Fruit fly (Drosophila melanogaster) whole organism, embryonic: ENCODE data around the gene CG17549.

ENCODE experiments used
- CG10209 ChIP-seq: fragments of 200-800 bp; sonication (Bioruptor generic); optimal IDR thresholded peaks from 3 replicates; lab custom pipeline; 2017; ENCODE audit warnings: missing biosample characterization, mild to moderate bottlenecking, missing genetic modification characterization, missing genetic modification reagents
- CG10274 ChIP-seq: fragments of 200-800 bp; sonication (Bioruptor generic); optimal IDR thresholded peaks from 3 replicates; lab custom pipeline; 2017; ENCODE audit warnings: missing biosample characterization, mild to moderate bottlenecking, missing genetic modification characterization
- CG10654 ChIP-seq: fragments of 200-800 bp; sonication (Bioruptor generic); optimal IDR thresholded peaks from 2 replicates; lab custom pipeline; 2016; ENCODE audit warnings: missing biosample characterization, missing genetic modification characterization
- CG10979 ChIP-seq: fragments of 200-800 bp; sonication (Bioruptor generic); optimal IDR thresholded peaks from 2 replicates; lab custom pipeline; 2018; ENCODE audit warnings: missing biosample characterization, mild to moderate bottlenecking, missing genetic modification characterization, moderate library complexity
- CG12219 ChIP-seq: fragments of 200-800 bp; sonication (Bioruptor generic); optimal IDR thresholded peaks from 3 replicates; lab custom pipeline; 2018; ENCODE audit warnings: missing biosample characterization, mild to moderate bottlenecking, missing genetic modification characterization
- CG13287 ChIP-seq: fragments of 200-800 bp; sonication (Bioruptor generic); IDR thresholded peaks from 2 replicates; pipeline ENCODE4 v1.3.6; 2022; ENCODE audit warnings: missing biosample characterization, missing genetic modification characterization; ENCODE audit not compliant: partially characterized antibody
- CG17186 ChIP-seq: fragments of 200-800 bp; sonication (Bioruptor generic); optimal IDR thresholded peaks from 3 replicates; lab custom pipeline; 2017; ENCODE audit warnings: missing biosample characterization, missing genetic modification reagents, missing genetic modification characterization
- CG17612 ChIP-seq: fragments of 200-800 bp; sonication (Bioruptor generic); IDR thresholded peaks from 2 replicates; pipeline ENCODE4 v1.3.6; 2022; ENCODE audit warnings: missing biosample characterization, missing genetic modification characterization
- CG3281 ChIP-seq: fragments of 200-800 bp; sonication (Bioruptor generic); optimal IDR thresholded peaks from 3 replicates; lab custom pipeline; 2017; ENCODE audit warnings: missing biosample characterization, mild to moderate bottlenecking, missing genetic modification characterization
- CG3726 ChIP-seq: fragments of 200-800 bp; sonication (Bioruptor generic); IDR thresholded peaks from 3 replicates; pipeline ENCODE4, ENCODE4 v1.3.6; 2022; ENCODE audit warnings: missing biosample characterization, missing genetic modification characterization
- CG4282 ChIP-seq: fragments of 200-800 bp; sonication (Bioruptor generic); optimal IDR thresholded peaks from 2 replicates; lab custom pipeline; 2016; ENCODE audit warnings: missing biosample characterization, missing genetic modification characterization
- CG4730 ChIP-seq: fragments of 200-800 bp; sonication (Bioruptor generic); IDR thresholded peaks from 2 replicates; pipeline ENCODE4 v1.3.6; 2022; ENCODE audit warnings: missing biosample characterization, missing genetic modification characterization
- CG4820 ChIP-seq: fragments of 200-800 bp; sonication (Bioruptor generic); optimal IDR thresholded peaks from 3 replicates; lab custom pipeline; 2016; ENCODE audit warnings: missing biosample characterization, missing genetic modification characterization
- CG7271 ChIP-seq: fragments of 200-800 bp; sonication (Bioruptor generic); optimal IDR thresholded peaks from 2 replicates; lab custom pipeline; 2018; ENCODE audit warnings: missing biosample characterization, mild to moderate bottlenecking, missing genetic modification characterization, moderate library complexity
- CG7928 ChIP-seq: fragments of 200-800 bp; sonication (Bioruptor generic); optimal IDR thresholded peaks from 2 replicates; lab custom pipeline; 2017; ENCODE audit warnings: missing biosample characterization, mild to moderate bottlenecking, missing genetic modification characterization
- CG9797 ChIP-seq: fragments of 200-800 bp; sonication (Bioruptor generic); optimal IDR thresholded peaks from 3 replicates; lab custom pipeline; 2018; ENCODE audit warnings: missing biosample characterization, mild to moderate bottlenecking, missing genetic modification characterization
- Doc2 ChIP-seq: fragments of 200-800 bp; sonication (Bioruptor generic); IDR thresholded peaks from 2 replicates; pipeline ENCODE4 v1.3.6; 2022; ENCODE audit warnings: missing biosample characterization, missing genetic modification characterization
- Ets65A ChIP-seq: fragments of 200-800 bp; sonication (Bioruptor generic); peaks from one replicate; lab custom pipeline; 2016; ENCODE audit warnings: missing biosample characterization, missing genetic modification characterization
- Gsc ChIP-seq: fragments of 200-800 bp; sonication (Bioruptor generic); IDR thresholded peaks from 2 replicates; pipeline ENCODE4 v1.3.6; 2022; ENCODE audit warnings: missing biosample characterization, missing genetic modification characterization
- Gug ChIP-seq: fragments of 200-800 bp; sonication (Bioruptor generic); IDR thresholded peaks from 4 replicates; pipeline ENCODE4 v1.3.6; 2022; ENCODE audit warnings: missing biosample characterization, missing genetic modification characterization
- Myb ChIP-seq: fragments of 200-800 bp; sonication (Bioruptor generic); optimal IDR thresholded peaks from 2 replicates; lab custom pipeline; 2016; ENCODE audit warnings: missing biosample characterization, missing genetic modification characterization
- Ravus ChIP-seq: fragments of 200-800 bp; sonication (Bioruptor generic); IDR thresholded peaks from 2 replicates; pipeline ENCODE4 v1.3.6; 2022; ENCODE audit warnings: missing biosample characterization, missing genetic modification characterization
- Xbp1 ChIP-seq: fragments of 200-800 bp; sonication (Bioruptor generic); optimal IDR thresholded peaks from 3 replicates; lab custom pipeline; 2016; ENCODE audit warnings: missing biosample characterization, mild to moderate bottlenecking, missing genetic modification characterization
- ase ChIP-seq: fragments of 200-800 bp; sonication (Bioruptor generic); IDR thresholded peaks from 3 replicates; pipeline ENCODE4 v1.3.6; 2022; ENCODE audit warnings: missing biosample characterization, missing genetic modification characterization
- bab2 ChIP-seq: fragments of 200-800 bp; sonication (Bioruptor generic); optimal IDR thresholded peaks from 2 replicates; lab custom pipeline; 2016; ENCODE audit warnings: missing biosample characterization, missing genetic modification characterization
- bsh ChIP-seq, 2 experiments: fragments of 200-800 bp; sonication (Bioruptor generic); optimal IDR thresholded peaks; 2 replicates each; lab custom pipeline; 2017 to 2018; ENCODE audit warnings: mild to moderate bottlenecking in 2 of 2, missing biosample characterization in 2 of 2, missing genetic modification characterization in 2 of 2, moderate library complexity in 1 of 2
- caup ChIP-seq: fragments of 200-800 bp; sonication (Bioruptor generic); optimal IDR thresholded peaks from 3 replicates; lab custom pipeline; 2017; ENCODE audit warnings: missing biosample characterization, mild to moderate bottlenecking, missing genetic modification characterization, moderate library complexity; ENCODE audit not compliant: severe bottlenecking
- croc ChIP-seq: fragments of 200-800 bp; sonication (Bioruptor generic); conservative IDR thresholded peaks from 3 replicates; pipeline ENCODE4 v1.3.6; 2022; ENCODE audit warnings: missing biosample characterization, missing genetic modification characterization
- crp ChIP-seq, 2 experiments: fragments of 200-800 bp; sonication (Bioruptor generic); optimal IDR thresholded peaks; 2 replicates in 1 of 2; 3 replicates in 1 of 2; lab custom pipeline; 2017; ENCODE audit warnings: missing biosample characterization in 2 of 2, missing genetic modification characterization in 2 of 2, mild to moderate bottlenecking in 1 of 2, moderate library complexity in 1 of 2
- dati ChIP-seq: fragments of 200-800 bp; sonication (Bioruptor generic); IDR thresholded peaks from 2 replicates; pipeline ENCODE4 v1.3.6; 2022; ENCODE audit warnings: missing biosample characterization, missing genetic modification characterization
- dpn ChIP-seq, 2 experiments: fragments of 200-800 bp; sonication (Bioruptor generic); optimal IDR thresholded peaks; 3 replicates each; lab custom pipeline; 2016; ENCODE audit warnings: missing biosample characterization in 2 of 2, missing genetic modification characterization in 2 of 2
- ewg ChIP-seq: fragments of 200-800 bp; sonication (Bioruptor generic); optimal IDR thresholded peaks from 3 replicates; lab custom pipeline; 2017; ENCODE audit warnings: mild to moderate bottlenecking, missing biosample characterization, missing genetic modification reagents, missing genetic modification characterization
- exex ChIP-seq: fragments of 200-800 bp; sonication (Bioruptor generic); optimal IDR thresholded peaks from 4 replicates; lab custom pipeline; 2018; ENCODE audit warnings: missing biosample characterization, mild to moderate bottlenecking, missing genetic modification characterization, moderate library complexity
- fd96Cb ChIP-seq: fragments of 200-800 bp; sonication (Bioruptor generic); optimal IDR thresholded peaks from 2 replicates; lab custom pipeline; 2018; ENCODE audit warnings: missing biosample characterization, mild to moderate bottlenecking, missing genetic modification characterization, moderate library complexity
- gro ChIP-seq: fragments of 200-800 bp; sonication (Bioruptor generic); optimal IDR thresholded peaks from 2 replicates; lab custom pipeline; 2016; ENCODE audit warnings: missing biosample characterization, missing genetic modification characterization
- hbn ChIP-seq: fragments of 200-800 bp; sonication (Bioruptor generic); IDR thresholded peaks from 2 replicates; pipeline ENCODE4 v1.3.6; 2022; ENCODE audit warnings: missing biosample characterization, missing genetic modification characterization; ENCODE audit not compliant: partially characterized antibody
- hkb ChIP-seq, 2 experiments: fragments of 200-800 bp in 1 of 2; fragments of >200 bp in 1 of 2; sonication (Bioruptor generic) in 1 of 2; IDR thresholded peaks in 1 of 2; optimal IDR thresholded peaks in 1 of 2; 2 replicates each; pipeline versions ENCODE4 v1.3.6 to Lab custom; 2017 to 2022; ENCODE audit warnings: missing biosample characterization in 1 of 2, missing genetic modification characterization in 1 of 2
- hth ChIP-seq: fragments of >200 bp; optimal IDR thresholded peaks from 2 replicates; lab custom pipeline; 2017; ENCODE audit warnings: inconsistent platforms
- ind ChIP-seq: fragments of 200-800 bp; sonication (Bioruptor generic); optimal IDR thresholded peaks from 3 replicates; lab custom pipeline; 2016; ENCODE audit warnings: missing biosample characterization, missing genetic modification characterization
- jing ChIP-seq: fragments of 200-800 bp; sonication (Bioruptor generic); optimal IDR thresholded peaks from 2 replicates; lab custom pipeline; 2018; ENCODE audit warnings: missing biosample characterization, mild to moderate bottlenecking, missing genetic modification characterization
- kah ChIP-seq: fragments of 200-800 bp; sonication (Bioruptor generic); optimal IDR thresholded peaks from 2 replicates; lab custom pipeline; 2018; ENCODE audit warnings: missing biosample characterization, mild to moderate bottlenecking, missing genetic modification characterization
- lilli ChIP-seq: fragments of 200-800 bp; sonication (Bioruptor generic); optimal IDR thresholded peaks from 3 replicates; lab custom pipeline; 2016; ENCODE audit warnings: missing biosample characterization, missing genetic modification characterization
- lola ChIP-seq, 3 experiments: fragments of >200 bp in 2 of 3; fragments of 200-800 bp in 1 of 3; sonication (Bioruptor generic) in 1 of 3; optimal IDR thresholded peaks; 2 replicates each; lab custom pipeline; 2017 to 2019; ENCODE audit warnings: missing biosample characterization in 3 of 3, missing genetic modification characterization in 3 of 3, mild to moderate bottlenecking in 1 of 3, moderate library complexity in 1 of 3
- org-1 ChIP-seq: fragments of 200-800 bp; sonication (Bioruptor generic); optimal IDR thresholded peaks from 2 replicates; lab custom pipeline; 2017; ENCODE audit warnings: missing biosample characterization, missing genetic modification characterization
- pita ChIP-seq: fragments of 200-800 bp; sonication (Bioruptor generic); optimal IDR thresholded peaks from 2 replicates; lab custom pipeline; 2017; ENCODE audit warnings: missing biosample characterization, mild to moderate bottlenecking, missing genetic modification characterization
- sisA ChIP-seq: fragments of 200-800 bp; sonication (Bioruptor generic); IDR thresholded peaks from 2 replicates; pipeline ENCODE4 v1.3.6; 2022; ENCODE audit warnings: missing biosample characterization, missing genetic modification characterization
- sug ChIP-seq: fragments of 200-800 bp; optimal IDR thresholded peaks from 2 replicates; lab custom pipeline; 2019; ENCODE audit warnings: missing biosample characterization, mild to moderate bottlenecking, missing genetic modification characterization, moderate library complexity
- tna ChIP-seq: fragments of 200-800 bp; sonication (Bioruptor generic); IDR thresholded peaks from 2 replicates; pipeline ENCODE4 v1.3.6; 2022; ENCODE audit warnings: missing biosample characterization, missing genetic modification characterization; ENCODE audit not compliant: partially characterized antibody

CG17549 gene

dm6 chr2L:19423467-19424122 lies 33.7 kb upstream of the CG17549 start, which contains the start of the genes Alp12 and CG13085 (continued):
- TF ChIP-seq ase (GFP tag; lab: Robert Waterston, UW) (peak; percentile 89), ewg (GFP tag; lab: Kevin White, UChicago) (peak; percentile 96), CG10979 (peak; percentile 98), CG10274 (GFP tag; lab: Kevin White, UChicago) (peak; percentile 89), CG12219 (peak; percentile 97), CG17612 (GFP tag; lab: Robert Waterston, UW) (peak; percentile 89), sug (tag; lab: Kevin White, UChicago) (peak; percentile 98), ind (GFP tag; lab: Kevin White, UChicago) (peak; percentile 96), Gug (GFP tag; lab: Robert Waterston, UW) (peak; percentile 91), CG7271 (tag; lab: Kevin White, UChicago) (peak; percentile 66), CG3281 (GFP tag; lab: Kevin White, UChicago) (peak; percentile 99), bab2 (GFP tag; lab: Kevin White, UChicago) (peak; percentile 94), gro (peak; percentile 92), jing (GFP tag; lab: Kevin White, UChicago) (peak; percentile 94), croc (GFP tag; lab: Robert Waterston, UW) (peak; percentile 96), exex (tag; lab: Kevin White, UChicago) (peak; percentile 92), CG4820 (GFP tag; lab: Kevin White, UChicago) (peak; percentile 95), Doc2 (peak; percentile 82), dati (GFP tag; lab: Robert Waterston, UW) (peak; percentile 41; the same call in 1 of the 2 replicates), sisA (GFP tag; lab: Robert Waterston, UW) (peak; percentile 95), bsh (GFP tag; optimal IDR thresholded peaks at IDR 0.05; lab: Kevin White, UChicago) (peak; percentile 97 to 98), lola (GFP tag; optimal IDR thresholded peaks at IDR 0.05; lab: Kevin White, UChicago) (peak in 2 of 3 experiments; percentile 49 to 97), CG4730 (GFP tag; lab: Robert Waterston, UW) (peak; percentile 94), tna (peak; percentile 15; the same call in 1 of the 2 replicates), Xbp1 (GFP tag; lab: Kevin White, UChicago) (peak; percentile 98), dpn (GFP tag; optimal IDR thresholded peaks at IDR 0.05; lab: Kevin White, UChicago) (peak; percentile 95 to 97), CG9797 (GFP tag; lab: Kevin White, UChicago) (peak; percentile 47), CG13287 (no peak; the same call in none of the 2 replicates), crp (GFP tag; optimal IDR thresholded peaks at IDR 0.05; lab: Kevin White, UChicago) (peak in 1 of 2 experiments; percentile 73), hbn (no peak), hth (no peak), caup (GFP tag; lab: Kevin White, UChicago) (peak; percentile 97), org-1 (peak; percentile 97), Ravus (peak; percentile 88), CG7928 (GFP tag; lab: Kevin White, UChicago) (peak; percentile 79), CG17186 (GFP tag; lab: Kevin White, UChicago) (peak; percentile 90), CG3726 (peak; percentile 92), kah (GFP tag; lab: Kevin White, UChicago) (peak; percentile 93), CG10654 (GFP tag; lab: Kevin White, UChicago) (peak; percentile 93), Ets65A (GFP tag; lab: Kevin White, UChicago) (peak; percentile 98), CG4282 (peak; percentile 70), Myb (GFP tag; lab: Kevin White, UChicago) (peak; percentile 78), Gsc (GFP tag; lab: Robert Waterston, UW) (no peak), CG10209 (GFP tag; lab: Kevin White, UChicago) (peak; percentile 99), hkb (optimal IDR thresholded peaks at IDR 0.05; lab: Kevin White, UChicago) (no peak), hkb (GFP tag; IDR thresholded peaks at IDR 0.05; lab: Robert Waterston, UW) (peak; percentile 97), pita (GFP tag; lab: Kevin White, UChicago) (no peak), lilli (peak; percentile 97), fd96Cb (peak; percentile 97)
